Fruit fly (Drosophila melanogaster): ENCODE measurements around the gene CG32037.
A peak's percentile ranks its signal among the peaks of the same experiment; 100 is the strongest.

The CG32037 gene

dm6 chr3L:9441907-9442479 lies 50.0 kb downstream of the CG32037 start, which contains the start of the genes Bet3 and Nf-YA:
TSS of gene Bet3 (minus strand) at chr3L:9442267.
TSS of gene Nf-YA (minus strand) at chr3L:9442267.
- TF ChIP-seq PHDP (tag; optimal IDR thresholded peaks at IDR 0.05) (no peak), Hey (tag; optimal IDR thresholded peaks at IDR 0.05) (no peak), CoRest (tag; optimal IDR thresholded peaks at IDR 0.05) (peak; percentile 61), Doc3 (GFP tag; IDR thresholded peaks at IDR 0.05; ENCODE audit: partially characterized antibody) (peak; percentile 80), CG12942 (GFP tag; optimal IDR thresholded peaks at IDR 0.05) (peak; percentile 13), CG31388 (GFP tag; optimal IDR thresholded peaks at IDR 0.05) (peak; percentile 39), zf30C (GFP tag; optimal IDR thresholded peaks at IDR 0.05) (no peak), mirr (GFP tag; optimal IDR thresholded peaks at IDR 0.05) (no peak), hkb (optimal IDR thresholded peaks at IDR 0.05) (no peak), hkb (GFP tag; IDR thresholded peaks at IDR 0.05) (no peak), mam (GFP tag; optimal IDR thresholded peaks at IDR 0.05) (peak; percentile 90), Nf-YC (tag; optimal IDR thresholded peaks at IDR 0.05) (peak; percentile 43), CG12071 (GFP tag; optimal IDR thresholded peaks at IDR 0.05) (no peak), CG4282 (GFP tag; optimal IDR thresholded peaks at IDR 0.05) (peak; percentile 30), Fer1 (GFP tag; optimal IDR thresholded peaks at IDR 0.05) (peak; percentile 3), cad (GFP tag; optimal IDR thresholded peaks at IDR 0.05) (no peak), CG14667 (GFP tag; IDR thresholded peaks at IDR 0.05) (no peak; the same call in 1 of the 2 replicates), ham (GFP tag; IDR thresholded peaks at IDR 0.05) (no peak), Camta (GFP tag; optimal IDR thresholded peaks at IDR 0.05) (peak; percentile 53), sob (GFP tag; IDR thresholded peaks at IDR 0.05) (peak; percentile 62), CG12744 (GFP tag; optimal IDR thresholded peaks at IDR 0.05) (peak; percentile 21), CG18619 (GFP tag; optimal IDR thresholded peaks at IDR 0.05) (peak; percentile 34), br (optimal IDR thresholded peaks at IDR 0.05) (no peak), Dek (tag; optimal IDR thresholded peaks at IDR 0.05) (peak; percentile 47), HmgZ (tag; optimal IDR thresholded peaks at IDR 0.05) (peak; percentile 58), CG34422 (GFP tag; IDR thresholded peaks at IDR 0.05) (peak; percentile 67; the same call in 2 of the 3 replicates), E2f2 (GFP tag; IDR thresholded peaks at IDR 0.05) (peak; percentile 34; the same call in 1 of the 2 replicates), lmd (GFP tag; IDR thresholded peaks at IDR 0.05) (peak; percentile 54), CG1602 (GFP tag; optimal IDR thresholded peaks at IDR 0.05) (peak; percentile 2), CG11093 (GFP tag; IDR thresholded peaks at IDR 0.05) (0 out of 3 replicates have a peak, but pooled peaks have one; percentile 17), CG9727 (GFP tag; optimal IDR thresholded peaks at IDR 0.05) (peak; percentile 41), CG4854 (GFP tag; optimal IDR thresholded peaks at IDR 0.05) (peak; percentile 8), cas (GFP tag; IDR thresholded peaks at IDR 0.05) (no peak), croc (GFP tag; conservative IDR thresholded peaks at IDR 0.05) (no peak; the same call in 2 of the 3 replicates), CG33213 (GFP tag; optimal IDR thresholded peaks at IDR 0.05) (peak; percentile 27), row (GFP tag; IDR thresholded peaks at IDR 0.05) (peak; percentile 93), Atf6 (GFP tag; IDR thresholded peaks at IDR 0.05) (0 out of 2 replicates have a peak, but pooled peaks have one; percentile 16), CG18262 (tag; optimal IDR thresholded peaks at IDR 0.05) (peak; percentile 28), stwl (tag; optimal IDR thresholded peaks at IDR 0.05) (peak; percentile 77), Hr78 (GFP tag; optimal IDR thresholded peaks at IDR 0.05) (no peak), CG12659 (GFP tag; optimal IDR thresholded peaks at IDR 0.05) (peak; percentile 65), pb (GFP tag; optimal IDR thresholded peaks at IDR 0.05) (no peak), Sox102F (GFP tag; optimal IDR thresholded peaks at IDR 0.05) (peak; percentile 4), C15 (GFP tag; IDR thresholded peaks at IDR 0.05) (no peak), CG3995 (GFP tag; optimal IDR thresholded peaks at IDR 0.05) (peak; percentile 96), shn (GFP tag; optimal IDR thresholded peaks at IDR 0.05) (peak; percentile 29), CHES-1-like (GFP tag; optimal IDR thresholded peaks at IDR 0.05) (peak; percentile 63), fd64A (GFP tag; optimal IDR thresholded peaks at IDR 0.05) (no peak), pho (GFP tag; optimal IDR thresholded peaks at IDR 0.05) (peak; percentile 43), CG11247 (GFP tag; IDR thresholded peaks at IDR 0.05) (peak; percentile 61), CG2116 (GFP tag; optimal IDR thresholded peaks at IDR 0.05) (peak; percentile 96)

Measured in whole organism, embryonic.